Fruit fly (Drosophila melanogaster) whole organism, embryonic: Measurements from ENCODE around the gene Rrp45.
A peak's percentile ranks its signal among the peaks of the same experiment; 100 is the strongest.

Source experiments
- Atf6 ChIP-seq: fragments of 200-800 bp; sonication (Bioruptor generic); IDR thresholded peaks from 2 replicates; pipeline ENCODE4 v1.3.6; 2022; ENCODE audit warnings: missing biosample characterization, missing genetic modification characterization
- Bgb ChIP-seq: fragments of 200-800 bp; sonication (Bioruptor generic); IDR thresholded peaks from 2 replicates; pipeline ENCODE4 v1.3.6; 2022; ENCODE audit warnings: missing biosample characterization, missing genetic modification characterization; ENCODE audit not compliant: partially characterized antibody
- CG10543 ChIP-seq: fragments of 200-800 bp; sonication (Bioruptor generic); optimal IDR thresholded peaks from 3 replicates; lab custom pipeline; 2017; ENCODE audit warnings: missing biosample characterization, mild to moderate bottlenecking, missing genetic modification characterization, moderate library complexity
- CG10654 ChIP-seq: fragments of 200-800 bp; sonication (Bioruptor generic); optimal IDR thresholded peaks from 2 replicates; lab custom pipeline; 2016; ENCODE audit warnings: missing biosample characterization, missing genetic modification characterization
- CG11093 ChIP-seq: fragments of 200-800 bp; sonication (Bioruptor generic); IDR thresholded peaks from 3 replicates; pipeline ENCODE4 v1.3.6; 2022; ENCODE audit warnings: missing biosample characterization, missing genetic modification characterization
- CG11695 ChIP-seq: fragments of 200-800 bp; sonication (Bioruptor generic); IDR thresholded peaks from 3 replicates; pipeline ENCODE4 v1.3.6; 2022; ENCODE audit warnings: missing biosample characterization, missing genetic modification characterization
- CG14050 ChIP-seq: fragments of 200-800 bp; sonication (Bioruptor generic); IDR thresholded peaks from 3 replicates; pipeline ENCODE4 v1.3.6; 2022; ENCODE audit warnings: missing biosample characterization, missing genetic modification characterization
- CG16779 ChIP-seq: fragments of 200-800 bp; sonication (Bioruptor generic); IDR thresholded peaks from 2 replicates; pipeline ENCODE4 v1.3.6; 2022; ENCODE audit warnings: missing biosample characterization, missing genetic modification characterization
- CG30403 ChIP-seq: fragments of 200-800 bp; sonication (Bioruptor generic); optimal IDR thresholded peaks from 3 replicates; lab custom pipeline; 2016; ENCODE audit warnings: missing biosample characterization, missing genetic modification characterization
- CG31224 ChIP-seq: fragments of 200-800 bp; sonication (Bioruptor generic); IDR thresholded peaks from 2 replicates; pipeline ENCODE4 v1.3.6; 2022; ENCODE audit warnings: missing biosample characterization, missing genetic modification characterization
- CG32532 ChIP-seq: fragments of 200-800 bp; sonication (Bioruptor generic); IDR thresholded peaks from 2 replicates; pipeline ENCODE4 v1.3.6; 2022; ENCODE audit warnings: missing biosample characterization, missing genetic modification characterization
- CG32772 ChIP-seq: fragments of 200-800 bp; sonication (Bioruptor generic); IDR thresholded peaks from 2 replicates; pipeline ENCODE4 v1.3.6; 2022; ENCODE audit warnings: missing biosample characterization, missing genetic modification characterization
- CG6272 ChIP-seq: fragments of 200-800 bp; sonication (Bioruptor generic); IDR thresholded peaks from 2 replicates; pipeline ENCODE4 v1.3.6; 2022; ENCODE audit warnings: missing biosample characterization, missing genetic modification characterization
- CG6791 ChIP-seq: fragments of 200-800 bp; sonication (Bioruptor generic); IDR thresholded peaks from 3 replicates; pipeline ENCODE4 v1.3.6; 2022; ENCODE audit warnings: missing biosample characterization, missing genetic modification characterization; ENCODE audit not compliant: partially characterized antibody
- CG7987 ChIP-seq: fragments of 200-800 bp; sonication (Bioruptor generic); optimal IDR thresholded peaks from 2 replicates; lab custom pipeline; 2018; ENCODE audit warnings: missing biosample characterization, mild to moderate bottlenecking, missing genetic modification characterization, moderate library complexity
- CG8290 ChIP-seq, 3 experiments: fragments of 200-800 bp; sonication (Bioruptor generic); optimal IDR thresholded peaks; 2 replicates each; lab custom pipeline; 2016 to 2019; ENCODE audit warnings: missing biosample characterization in 3 of 3, missing genetic modification characterization in 3 of 3, mild to moderate bottlenecking in 2 of 3, moderate library complexity in 1 of 3
- CG8359 ChIP-seq: fragments of 200-800 bp; sonication (Bioruptor generic); optimal IDR thresholded peaks from 2 replicates; lab custom pipeline; 2017; ENCODE audit warnings: missing biosample characterization, mild to moderate bottlenecking, missing genetic modification characterization, borderline replicate concordance
- CG8765 ChIP-seq: fragments of 200-800 bp; sonication (Bioruptor generic); IDR thresholded peaks from 2 replicates; pipeline ENCODE4 v1.3.6; 2022; ENCODE audit warnings: missing biosample characterization, missing genetic modification characterization
- CG9215 ChIP-seq: fragments of 200-800 bp; sonication (Bioruptor generic); IDR thresholded peaks from 2 replicates; pipeline ENCODE4 v1.3.6; 2022; ENCODE audit warnings: missing biosample characterization, missing genetic modification characterization
- Doc3 ChIP-seq: fragments of 200-800 bp; sonication (Bioruptor generic); IDR thresholded peaks from 3 replicates; pipeline ENCODE4 v1.3.6; 2022; ENCODE audit warnings: missing biosample characterization, missing genetic modification characterization; ENCODE audit not compliant: partially characterized antibody
- E2f1 ChIP-seq: fragments of 200-800 bp; sonication (Bioruptor generic); IDR thresholded peaks from 2 replicates; pipeline ENCODE4 v1.3.6; 2022; ENCODE audit warnings: missing biosample characterization, missing genetic modification characterization
- Ets97D ChIP-seq: fragments of 200-800 bp; sonication (Bioruptor generic); optimal IDR thresholded peaks from 3 replicates; lab custom pipeline; 2016; ENCODE audit warnings: missing biosample characterization, missing genetic modification characterization
- HLH4C ChIP-seq: fragments of 200-800 bp; sonication (Bioruptor generic); IDR thresholded peaks from 3 replicates; pipeline ENCODE4 v1.3.6; 2022; ENCODE audit warnings: missing biosample characterization, missing genetic modification characterization; ENCODE audit not compliant: partially characterized antibody
- Hmr ChIP-seq: fragments of 200-800 bp; sonication (Bioruptor generic); optimal IDR thresholded peaks from 3 replicates; lab custom pipeline; 2017; ENCODE audit warnings: mild to moderate bottlenecking, missing biosample characterization, missing genetic modification reagents, missing genetic modification characterization
- Hr3 ChIP-seq: fragments of 200-800 bp; sonication (Bioruptor generic); optimal IDR thresholded peaks from 3 replicates; lab custom pipeline; 2016; ENCODE audit warnings: missing biosample characterization, missing genetic modification characterization
- Lhr ChIP-seq: fragments of 200-800 bp; sonication (Bioruptor generic); optimal IDR thresholded peaks from 3 replicates; lab custom pipeline; 2017; ENCODE audit warnings: mild to moderate bottlenecking, missing biosample characterization, missing genetic modification reagents, missing genetic modification characterization
- Opbp ChIP-seq: fragments of 200-800 bp; sonication (Bioruptor generic); IDR thresholded peaks from 3 replicates; pipeline ENCODE4 v1.3.6; 2022; ENCODE audit warnings: missing biosample characterization, missing genetic modification characterization; ENCODE audit not compliant: partially characterized antibody
- Pdp1 ChIP-seq, 2 experiments: fragments of 200-800 bp; sonication (Bioruptor generic); optimal IDR thresholded peaks; 3 replicates each; lab custom pipeline; 2016; ENCODE audit warnings: missing biosample characterization in 2 of 2, missing genetic modification characterization in 2 of 2, mild to moderate bottlenecking in 1 of 2, moderate library complexity in 1 of 2
- Sry-β ChIP-seq: fragments of 200-800 bp; sonication (Bioruptor generic); optimal IDR thresholded peaks from 2 replicates; lab custom pipeline; 2018; ENCODE audit warnings: missing biosample characterization, mild to moderate bottlenecking, missing genetic modification characterization, moderate library complexity
- Taf1 ChIP-seq: fragments of 200-800 bp; sonication (Bioruptor generic); IDR thresholded peaks from 2 replicates; pipeline ENCODE4 v1.3.6; 2022; ENCODE audit warnings: missing biosample characterization, missing genetic modification characterization
- ac ChIP-seq: fragments of 200-800 bp; sonication (Bioruptor generic); optimal IDR thresholded peaks from 3 replicates; lab custom pipeline; 2017; ENCODE audit warnings: missing biosample characterization, mild to moderate bottlenecking, missing genetic modification characterization
- btn ChIP-seq: fragments of 200-800 bp; sonication (Bioruptor generic); optimal IDR thresholded peaks from 2 replicates; lab custom pipeline; 2016; ENCODE audit warnings: missing biosample characterization, missing genetic modification characterization
- cg ChIP-seq: fragments of 200-800 bp; sonication (Bioruptor generic); optimal IDR thresholded peaks from 3 replicates; lab custom pipeline; 2019; ENCODE audit warnings: missing biosample characterization, mild to moderate bottlenecking, missing genetic modification characterization, moderate library complexity
- chinmo ChIP-seq: fragments of 200-800 bp; sonication (Bioruptor generic); IDR thresholded peaks from 4 replicates; pipeline ENCODE4 v1.3.6; 2022; ENCODE audit warnings: missing biosample characterization, missing genetic modification characterization; ENCODE audit not compliant: partially characterized antibody
- da ChIP-seq: fragments of 200-800 bp; sonication (Bioruptor generic); optimal IDR thresholded peaks from 2 replicates; lab custom pipeline; 2016; ENCODE audit warnings: missing biosample characterization, missing genetic modification characterization
- danr ChIP-seq: fragments of 200-800 bp; sonication (Bioruptor generic); IDR thresholded peaks from 2 replicates; pipeline ENCODE4 v1.3.6; 2022; ENCODE audit warnings: missing biosample characterization, missing genetic modification characterization
- dimm ChIP-seq: fragments of 200-800 bp; sonication (Bioruptor generic); IDR thresholded peaks from 2 replicates; pipeline ENCODE4 v1.3.6; 2022; ENCODE audit warnings: missing biosample characterization, missing genetic modification characterization
- ewg ChIP-seq: fragments of 200-800 bp; sonication (Bioruptor generic); optimal IDR thresholded peaks from 3 replicates; lab custom pipeline; 2017; ENCODE audit warnings: mild to moderate bottlenecking, missing biosample characterization, missing genetic modification reagents, missing genetic modification characterization
- h ChIP-seq: fragments of >200 bp; optimal IDR thresholded peaks from 2 replicates; lab custom pipeline; 2017
- ham ChIP-seq: fragments of 200-800 bp; sonication (Bioruptor generic); IDR thresholded peaks from 2 replicates; pipeline ENCODE4 v1.3.6; 2022; ENCODE audit warnings: missing biosample characterization, missing genetic modification characterization
- nom ChIP-seq: fragments of 200-800 bp; sonication (Bioruptor generic); optimal IDR thresholded peaks from 2 replicates; lab custom pipeline; 2017; ENCODE audit warnings: missing biosample characterization, missing genetic modification characterization, mild to moderate bottlenecking, moderate library complexity, missing genetic modification reagents
- pho ChIP-seq: fragments of 200-800 bp; sonication (Bioruptor generic); optimal IDR thresholded peaks from 2 replicates; lab custom pipeline; 2016; ENCODE audit warnings: missing biosample characterization, missing genetic modification characterization
- pum ChIP-seq: fragments of 200-800 bp; sonication (Bioruptor generic); optimal IDR thresholded peaks from 2 replicates; lab custom pipeline; 2016; ENCODE audit warnings: missing biosample characterization, missing genetic modification characterization
- scrt ChIP-seq: fragments of 200-800 bp; sonication (Bioruptor generic); optimal IDR thresholded peaks from 2 replicates; lab custom pipeline; 2018; ENCODE audit warnings: missing biosample characterization, mild to moderate bottlenecking, missing genetic modification characterization, moderate library complexity
- sens ChIP-seq: fragments of 200-800 bp; sonication (Bioruptor generic); peaks from one replicate; lab custom pipeline; 2016; ENCODE audit warnings: missing biosample characterization, missing genetic modification characterization
- slou ChIP-seq: fragments of 200-800 bp; sonication (Bioruptor generic); optimal IDR thresholded peaks from 3 replicates; lab custom pipeline; 2016; ENCODE audit warnings: missing biosample characterization, missing genetic modification characterization
- sr ChIP-seq: fragments of 200-800 bp; sonication (Bioruptor generic); IDR thresholded peaks from 3 replicates; pipeline ENCODE4 v1.3.6; 2022; ENCODE audit warnings: missing biosample characterization, missing genetic modification characterization
- tll ChIP-seq, 2 experiments: fragments of 200-800 bp in 1 of 2; fragments of >200 bp in 1 of 2; sonication (Bioruptor generic) in 1 of 2; optimal IDR thresholded peaks; 2 replicates each; lab custom pipeline; 2017 to 2019; ENCODE audit warnings: missing biosample characterization in 2 of 2, missing genetic modification characterization in 2 of 2, mild to moderate bottlenecking in 1 of 2, moderate library complexity in 1 of 2
- yki ChIP-seq: fragments of >200 bp; optimal IDR thresholded peaks from 3 replicates; lab custom pipeline; 2018
- zfh1 ChIP-seq: fragments of 200-800 bp; sonication (Bioruptor generic); IDR thresholded peaks from 3 replicates; pipeline ENCODE4 v1.3.6; 2022; ENCODE audit warnings: missing biosample characterization, missing genetic modification characterization

Rrp45 gene

dm6 chrX:16811213-16811749 lies 20.2 kb upstream of the Rrp45 start, which contains the start of gene CG4829 (continued):
- TF ChIP-seq dimm (peak; percentile 48; the same call in 1 of the 2 replicates), da (GFP tag; lab: Kevin White, UChicago) (peak; percentile 40), CG32772 (GFP tag; lab: Robert Waterston, UW) (peak; percentile 86), HLH4C (GFP tag; lab: Robert Waterston, UW) (no peak), Doc3 (GFP tag; lab: Robert Waterston, UW) (no peak), CG8290 (GFP tag; optimal IDR thresholded peaks at IDR 0.05; lab: Kevin White, UChicago) (peak; percentile 11), CG8290 (tag; optimal IDR thresholded peaks at IDR 0.05; lab: Kevin White, UChicago) (peak in 1 of 2 experiments; percentile 97), CG6791 (GFP tag; lab: Robert Waterston, UW) (no peak), Sry-β (GFP tag; lab: Kevin White, UChicago) (peak; percentile 6), CG8765 (GFP tag; lab: Robert Waterston, UW) (0 out of 2 replicates have a peak, but pooled peaks have one; percentile 10), tll (GFP tag; optimal IDR thresholded peaks at IDR 0.05; lab: Kevin White, UChicago) (no peak), CG9215 (peak; percentile 77), scrt (GFP tag; lab: Kevin White, UChicago) (peak; percentile 85), CG10654 (GFP tag; lab: Kevin White, UChicago) (peak; percentile 82), pum (GFP tag; lab: Kevin White, UChicago) (peak; percentile 83), Hr3 (peak; percentile 76), Lhr (peak; percentile 44), CG11093 (GFP tag; lab: Robert Waterston, UW) (peak; percentile 61; the same call in 1 of the 3 replicates), Bgb (GFP tag; lab: Robert Waterston, UW) (no peak), cg (GFP tag; lab: Kevin White, UChicago) (no peak), sens (peak; percentile 97), pho (GFP tag; lab: Kevin White, UChicago) (peak; percentile 74), CG30403 (GFP tag; lab: Kevin White, UChicago) (peak; percentile 85), Atf6 (GFP tag; lab: Robert Waterston, UW) (peak; percentile 86), zfh1 (GFP tag; lab: Robert Waterston, UW) (peak; percentile 83), ham (GFP tag; lab: Robert Waterston, UW) (peak; percentile 17; the same call in 1 of the 2 replicates), CG11695 (GFP tag; lab: Robert Waterston, UW) (peak; percentile 95), Pdp1 (GFP tag; optimal IDR thresholded peaks at IDR 0.05; lab: Kevin White, UChicago) (peak; percentile 83 to 87), CG8359 (peak; percentile 69), CG32532 (GFP tag; lab: Robert Waterston, UW) (peak; percentile 84), Ets97D (peak; percentile 61), CG14050 (GFP tag; lab: Robert Waterston, UW) (peak; percentile 85), btn (GFP tag; lab: Kevin White, UChicago) (peak; percentile 76), CG7987 (peak; percentile 72), slou (GFP tag; lab: Kevin White, UChicago) (peak; percentile 52), ewg (GFP tag; lab: Kevin White, UChicago) (peak; percentile 77), sr (GFP tag; lab: Robert Waterston, UW) (peak; percentile 92), nom (GFP tag; lab: Kevin White, UChicago) (no peak), CG10543 (GFP tag; lab: Kevin White, UChicago) (peak; percentile 84), h (lab: Kevin White, UChicago) (no peak), Hmr (GFP tag; lab: Kevin White, UChicago) (peak; percentile 83), Taf1 (GFP tag; lab: Robert Waterston, UW) (peak; percentile 54), yki (no peak), chinmo (GFP tag; lab: Robert Waterston, UW) (no peak), danr (GFP tag; lab: Robert Waterston, UW) (peak; percentile 86), ac (GFP tag; lab: Kevin White, UChicago) (peak; percentile 12), Opbp (GFP tag; lab: Robert Waterston, UW) (no peak), CG6272 (GFP tag; lab: Robert Waterston, UW) (peak; percentile 74), CG31224 (GFP tag; lab: Robert Waterston, UW) (peak; percentile 83), E2f1 (peak; percentile 85), CG16779 (GFP tag; lab: Robert Waterston, UW) (0 out of 2 replicates have a peak, but pooled peaks have one; percentile 49)
